Fruit fly (Drosophila melanogaster) whole organism, embryonic: ENCODE measurements around the gene CG14036.

Experiments
- BEAF-32 ChIP-seq: fragments of 200-800 bp; sonication (Bioruptor generic); optimal IDR thresholded peaks from 3 replicates; lab custom pipeline; 2017; ENCODE audit warnings: missing biosample characterization, missing genetic modification characterization, mild to moderate bottlenecking, moderate library complexity, missing genetic modification reagents
- CG1024 ChIP-seq: fragments of 200-800 bp; sonication (Bioruptor generic); IDR thresholded peaks from 2 replicates; pipeline ENCODE4 v1.3.6; 2022; ENCODE audit warnings: missing biosample characterization, missing genetic modification characterization
- CG10543 ChIP-seq: fragments of 200-800 bp; sonication (Bioruptor generic); optimal IDR thresholded peaks from 3 replicates; lab custom pipeline; 2017; ENCODE audit warnings: missing biosample characterization, mild to moderate bottlenecking, missing genetic modification characterization, moderate library complexity
- CG10654 ChIP-seq: fragments of 200-800 bp; sonication (Bioruptor generic); optimal IDR thresholded peaks from 2 replicates; lab custom pipeline; 2016; ENCODE audit warnings: missing biosample characterization, missing genetic modification characterization
- CG12391 ChIP-seq: fragments of 200-800 bp; sonication (Bioruptor generic); optimal IDR thresholded peaks from 3 replicates; lab custom pipeline; 2018; ENCODE audit warnings: missing biosample characterization, mild to moderate bottlenecking, missing genetic modification characterization, moderate library complexity
- CG13624 ChIP-seq: fragments of 200-800 bp; sonication (Bioruptor generic); optimal IDR thresholded peaks from 2 replicates; lab custom pipeline; 2016; ENCODE audit warnings: missing biosample characterization, missing genetic modification characterization
- CG13894 ChIP-seq: fragments of 200-800 bp; sonication (Bioruptor generic); optimal IDR thresholded peaks from 3 replicates; lab custom pipeline; 2018; ENCODE audit warnings: missing biosample characterization, mild to moderate bottlenecking, missing genetic modification characterization, moderate library complexity
- CG16779 ChIP-seq: fragments of 200-800 bp; sonication (Bioruptor generic); IDR thresholded peaks from 2 replicates; pipeline ENCODE4 v1.3.6; 2022; ENCODE audit warnings: missing biosample characterization, missing genetic modification characterization
- CG17568 ChIP-seq: fragments of 200-800 bp; sonication (Bioruptor generic); optimal IDR thresholded peaks from 2 replicates; lab custom pipeline; 2018; ENCODE audit warnings: missing biosample characterization, mild to moderate bottlenecking, missing genetic modification characterization, moderate library complexity
- CG32767 ChIP-seq: fragments of 200-800 bp; sonication (Bioruptor generic); IDR thresholded peaks from 2 replicates; pipeline ENCODE4 v1.3.6; 2022; ENCODE audit warnings: missing biosample characterization, missing genetic modification characterization
- CG43689 ChIP-seq: fragments of 200-800 bp; sonication (Bioruptor generic); IDR thresholded peaks from 2 replicates; pipeline ENCODE4 v1.3.6; 2022; ENCODE audit warnings: missing biosample characterization, missing genetic modification characterization
- CG4854 ChIP-seq: fragments of 200-800 bp; sonication (Bioruptor generic); optimal IDR thresholded peaks from 2 replicates; lab custom pipeline; 2016; ENCODE audit warnings: missing biosample characterization, missing genetic modification characterization, inconsistent platforms
- CG5245 ChIP-seq: fragments of 200-800 bp; sonication (Bioruptor generic); optimal IDR thresholded peaks from 3 replicates; lab custom pipeline; 2016; ENCODE audit warnings: missing biosample characterization, missing genetic modification characterization
- CG6254 ChIP-seq: fragments of 200-800 bp; sonication (Bioruptor generic); optimal IDR thresholded peaks from 3 replicates; lab custom pipeline; 2017; ENCODE audit warnings: mild to moderate bottlenecking, missing biosample characterization, missing genetic modification reagents, missing genetic modification characterization
- CG9609 ChIP-seq: fragments of 200-800 bp; sonication (Bioruptor generic); optimal IDR thresholded peaks from 3 replicates; lab custom pipeline; 2016; ENCODE audit warnings: missing biosample characterization, missing genetic modification characterization
- CTCF ChIP-seq: fragments of 200-800 bp; sonication (Bioruptor generic); optimal IDR thresholded peaks from 2 replicates; lab custom pipeline; 2017; ENCODE audit warnings: missing biosample characterization, mild to moderate bottlenecking, missing genetic modification characterization, moderate library complexity
- D19B ChIP-seq: fragments of 200-800 bp; sonication (Bioruptor generic); optimal IDR thresholded peaks from 2 replicates; lab custom pipeline; 2017; ENCODE audit warnings: missing biosample characterization, mild to moderate bottlenecking, missing genetic modification characterization
- Eip74EF ChIP-seq, 2 experiments: fragments of 200-800 bp in 1 of 2; fragments of >200 bp in 1 of 2; sonication (Bioruptor generic) in 1 of 2; optimal IDR thresholded peaks; 2 replicates each; lab custom pipeline; 2017 to 2019; ENCODE audit warnings: missing biosample characterization in 2 of 2, missing genetic modification characterization in 2 of 2, mild to moderate bottlenecking in 1 of 2, moderate library complexity in 1 of 2
- Gsc ChIP-seq: fragments of 200-800 bp; sonication (Bioruptor generic); IDR thresholded peaks from 2 replicates; pipeline ENCODE4 v1.3.6; 2022; ENCODE audit warnings: missing biosample characterization, missing genetic modification characterization
- Neu2 ChIP-seq: fragments of 200-800 bp; sonication (Bioruptor generic); optimal IDR thresholded peaks from 3 replicates; lab custom pipeline; 2016; ENCODE audit warnings: missing biosample characterization, missing genetic modification characterization, borderline replicate concordance
- Rx ChIP-seq: fragments of 200-800 bp; sonication (Bioruptor generic); IDR thresholded peaks from 2 replicates; pipeline ENCODE4 v1.3.6; 2022; ENCODE audit warnings: missing biosample characterization, missing genetic modification characterization
- Sox100B ChIP-seq: fragments of 200-800 bp; sonication (Bioruptor generic); optimal IDR thresholded peaks from 3 replicates; lab custom pipeline; 2018; ENCODE audit warnings: missing biosample characterization, mild to moderate bottlenecking, missing genetic modification characterization
- abd-A ChIP-seq: fragments of 200-800 bp; sonication (Bioruptor generic); optimal IDR thresholded peaks from 3 replicates; lab custom pipeline; 2019; ENCODE audit warnings: missing biosample characterization, mild to moderate bottlenecking, missing genetic modification characterization, moderate library complexity
- ase ChIP-seq: fragments of 200-800 bp; sonication (Bioruptor generic); IDR thresholded peaks from 3 replicates; pipeline ENCODE4 v1.3.6; 2022; ENCODE audit warnings: missing biosample characterization, missing genetic modification characterization
- bsh ChIP-seq, 2 experiments: fragments of 200-800 bp; sonication (Bioruptor generic); optimal IDR thresholded peaks; 2 replicates each; lab custom pipeline; 2017 to 2018; ENCODE audit warnings: mild to moderate bottlenecking in 2 of 2, missing biosample characterization in 2 of 2, missing genetic modification characterization in 2 of 2, moderate library complexity in 1 of 2
- caup ChIP-seq: fragments of 200-800 bp; sonication (Bioruptor generic); optimal IDR thresholded peaks from 3 replicates; lab custom pipeline; 2017; ENCODE audit warnings: missing biosample characterization, mild to moderate bottlenecking, missing genetic modification characterization, moderate library complexity; ENCODE audit not compliant: severe bottlenecking
- chm ChIP-seq: fragments of 200-800 bp; sonication (Bioruptor generic); IDR thresholded peaks from 2 replicates; pipeline ENCODE4 v1.3.6; 2022; ENCODE audit warnings: missing biosample characterization, missing genetic modification characterization
- ci ChIP-seq: fragments of 200-800 bp; sonication (Bioruptor generic); IDR thresholded peaks from 3 replicates; pipeline ENCODE4 v1.3.6; 2022; ENCODE audit warnings: missing biosample characterization, missing genetic modification characterization
- corto ChIP-seq: fragments of 200-800 bp; sonication (Bioruptor generic); optimal IDR thresholded peaks from 2 replicates; lab custom pipeline; 2016; ENCODE audit warnings: missing biosample characterization, mild to moderate bottlenecking, missing genetic modification characterization, moderate library complexity
- da ChIP-seq: fragments of 200-800 bp; sonication (Bioruptor generic); optimal IDR thresholded peaks from 2 replicates; lab custom pipeline; 2016; ENCODE audit warnings: missing biosample characterization, missing genetic modification characterization
- dati ChIP-seq: fragments of 200-800 bp; sonication (Bioruptor generic); IDR thresholded peaks from 2 replicates; pipeline ENCODE4 v1.3.6; 2022; ENCODE audit warnings: missing biosample characterization, missing genetic modification characterization
- fu2 ChIP-seq: fragments of 200-800 bp; sonication (Bioruptor generic); optimal IDR thresholded peaks from 2 replicates; lab custom pipeline; 2016; ENCODE audit warnings: missing biosample characterization, missing genetic modification characterization
- gce ChIP-seq: fragments of 200-800 bp; sonication (Bioruptor generic); IDR thresholded peaks from 3 replicates; pipeline ENCODE4 v1.3.6; 2022; ENCODE audit warnings: missing biosample characterization, missing genetic modification characterization
- gsb-n ChIP-seq: fragments of 200-800 bp; sonication (Bioruptor generic); optimal IDR thresholded peaks from 3 replicates; lab custom pipeline; 2018; ENCODE audit warnings: missing biosample characterization, mild to moderate bottlenecking, missing genetic modification characterization
- gt ChIP-seq: fragments of 200-800 bp; sonication (Bioruptor generic); IDR thresholded peaks from 2 replicates; pipeline ENCODE4 v1.3.6; 2022; ENCODE audit warnings: missing biosample characterization, missing genetic modification characterization
- hkb ChIP-seq, 2 experiments: fragments of 200-800 bp in 1 of 2; fragments of >200 bp in 1 of 2; sonication (Bioruptor generic) in 1 of 2; IDR thresholded peaks in 1 of 2; optimal IDR thresholded peaks in 1 of 2; 2 replicates each; pipeline versions ENCODE4 v1.3.6 to Lab custom; 2017 to 2022; ENCODE audit warnings: missing biosample characterization in 1 of 2, missing genetic modification characterization in 1 of 2
- lmd ChIP-seq: fragments of 200-800 bp; sonication (Bioruptor generic); IDR thresholded peaks from 2 replicates; pipeline ENCODE4 v1.3.6; 2022; ENCODE audit warnings: missing biosample characterization, missing genetic modification characterization
- lola ChIP-seq, 3 experiments: fragments of >200 bp in 2 of 3; fragments of 200-800 bp in 1 of 3; sonication (Bioruptor generic) in 1 of 3; optimal IDR thresholded peaks; 2 replicates each; lab custom pipeline; 2017 to 2019; ENCODE audit warnings: missing biosample characterization in 3 of 3, missing genetic modification characterization in 3 of 3, mild to moderate bottlenecking in 1 of 3, moderate library complexity in 1 of 3
- mam ChIP-seq: fragments of 200-800 bp; sonication (Bioruptor generic); optimal IDR thresholded peaks from 3 replicates; lab custom pipeline; 2016; ENCODE audit warnings: missing biosample characterization, missing genetic modification characterization
- org-1 ChIP-seq: fragments of 200-800 bp; sonication (Bioruptor generic); optimal IDR thresholded peaks from 2 replicates; lab custom pipeline; 2017; ENCODE audit warnings: missing biosample characterization, missing genetic modification characterization
- pita ChIP-seq: fragments of 200-800 bp; sonication (Bioruptor generic); optimal IDR thresholded peaks from 2 replicates; lab custom pipeline; 2017; ENCODE audit warnings: missing biosample characterization, mild to moderate bottlenecking, missing genetic modification characterization
- run ChIP-seq: fragments of 200-800 bp; sonication (Bioruptor generic); optimal IDR thresholded peaks from 3 replicates; lab custom pipeline; 2018; ENCODE audit warnings: missing biosample characterization, mild to moderate bottlenecking, missing genetic modification characterization
- sr ChIP-seq: fragments of 200-800 bp; sonication (Bioruptor generic); IDR thresholded peaks from 3 replicates; pipeline ENCODE4 v1.3.6; 2022; ENCODE audit warnings: missing biosample characterization, missing genetic modification characterization
- tio ChIP-seq: fragments of 200-800 bp; sonication (Bioruptor generic); optimal IDR thresholded peaks from 2 replicates; lab custom pipeline; 2017; ENCODE audit warnings: missing biosample characterization, missing genetic modification characterization, inconsistent platforms
- tll ChIP-seq, 2 experiments: fragments of 200-800 bp in 1 of 2; fragments of >200 bp in 1 of 2; sonication (Bioruptor generic) in 1 of 2; optimal IDR thresholded peaks; 2 replicates each; lab custom pipeline; 2017 to 2019; ENCODE audit warnings: missing biosample characterization in 2 of 2, missing genetic modification characterization in 2 of 2, mild to moderate bottlenecking in 1 of 2, moderate library complexity in 1 of 2
- twi ChIP-seq: fragments of 200-800 bp; optimal IDR thresholded peaks from 2 replicates; lab custom pipeline; 2019; ENCODE audit warnings: missing biosample characterization, mild to moderate bottlenecking, missing genetic modification characterization, moderate library complexity
- tx ChIP-seq: fragments of 200-800 bp; sonication (Bioruptor generic); optimal IDR thresholded peaks from 2 replicates; lab custom pipeline; 2016; ENCODE audit warnings: missing biosample characterization, missing genetic modification characterization
- vnd ChIP-seq: fragments of 200-800 bp; sonication (Bioruptor generic); IDR thresholded peaks from 3 replicates; pipeline ENCODE4 v1.3.6; 2022; ENCODE audit warnings: missing biosample characterization, missing genetic modification characterization; ENCODE audit not compliant: partially characterized antibody

Gene CG14036

DNA sequence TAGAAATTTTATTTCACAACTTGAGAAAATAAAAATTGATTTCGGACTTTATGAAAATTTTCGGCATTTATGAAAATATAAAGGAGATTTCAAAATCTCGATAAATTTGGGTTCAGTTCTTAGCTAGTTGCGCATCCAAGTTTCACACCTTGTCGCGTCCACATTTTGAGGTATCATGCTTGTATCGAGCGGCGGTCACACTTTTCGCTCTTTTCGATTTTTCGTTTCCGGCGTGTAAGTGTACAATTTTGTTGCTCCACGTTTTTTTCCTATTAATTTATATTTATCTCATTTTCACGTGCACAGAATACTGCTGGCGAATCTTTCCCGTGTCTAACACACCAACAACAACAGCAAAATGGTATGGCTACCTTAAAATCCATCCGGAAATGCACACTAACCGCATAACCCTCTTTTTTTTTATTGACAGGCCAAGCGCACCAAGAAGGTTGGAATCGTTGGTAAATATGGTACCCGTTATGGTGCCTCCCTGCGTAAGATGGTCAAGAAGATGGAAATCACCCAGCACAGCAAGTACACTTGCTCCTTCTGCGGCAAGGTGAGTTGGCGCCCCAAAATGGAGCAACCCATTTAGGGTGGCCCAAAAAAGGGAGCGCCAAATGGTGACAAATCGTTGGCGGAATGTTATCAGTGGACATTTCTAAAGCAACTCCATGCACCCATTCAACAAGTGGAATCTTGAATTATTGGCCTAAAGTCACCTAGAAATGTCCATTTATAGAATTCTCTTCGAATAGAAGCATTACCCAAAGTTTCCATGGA lies 16.2 kb upstream of the CG14036 start, which contains the start of gene RpL37A (continued):
- peak; percentile 53 for TF ChIP-seq twi
- peak; percentile 63 for TF ChIP-seq tx
- TF ChIP-seq pita: peak; percentile 83
- TF ChIP-seq vnd (GFP tag; lab: Robert Waterston, UW): no peak
- peak; percentile 84 for TF ChIP-seq chm (GFP tag; lab: Robert Waterston, UW)
- TF ChIP-seq hkb (optimal IDR thresholded peaks at IDR 0.05; lab: Kevin White, UChicago): peak; percentile 26
- peak; percentile 82 for TF ChIP-seq hkb (GFP tag; IDR thresholded peaks at IDR 0.05; lab: Robert Waterston, UW)
- TF ChIP-seq gt (GFP tag; lab: Robert Waterston, UW): peak; percentile 34; the same call in 1 of the 2 replicates
- TF ChIP-seq Neu2 (GFP tag; lab: Kevin White, UChicago): peak; percentile 17
- peak; percentile 64 for TF ChIP-seq D19B (GFP tag; lab: Kevin White, UChicago)
- TF ChIP-seq lola (GFP tag; optimal IDR thresholded peaks at IDR 0.05; lab: Kevin White, UChicago): peak in 1 of 3 experiments; percentile 18
- TF ChIP-seq gsb-n (tag; lab: Kevin White, UChicago): peak; percentile 70
- TF ChIP-seq mam (GFP tag; lab: Kevin White, UChicago): peak; percentile 69
- peak; percentile 73 for TF ChIP-seq CG5245
- TF ChIP-seq tll (GFP tag; optimal IDR thresholded peaks at IDR 0.05; lab: Kevin White, UChicago): no peak
- TF ChIP-seq abd-A (tag; lab: Kevin White, UChicago): no peak
- peak; percentile 78 for TF ChIP-seq Rx
- TF ChIP-seq CG10654: peak; percentile 76
- peak; percentile 81 for TF ChIP-seq CG10543 (GFP tag; lab: Kevin White, UChicago)
- peak; percentile 83 for TF ChIP-seq CG13894 (tag; lab: Kevin White, UChicago)
- peak; percentile 47 for TF ChIP-seq CG9609 (GFP tag; lab: Kevin White, UChicago)
- no peak for TF ChIP-seq CG16779 (GFP tag; lab: Robert Waterston, UW)
- TF ChIP-seq run (tag; lab: Kevin White, UChicago): peak; percentile 56
- TF ChIP-seq CTCF: peak; percentile 70
- peak; percentile 96 for TF ChIP-seq ci (GFP tag; lab: Robert Waterston, UW)
- TF ChIP-seq Eip74EF (GFP tag; optimal IDR thresholded peaks at IDR 0.05; lab: Kevin White, UChicago): peak in 1 of 2 experiments; percentile 77
- TF ChIP-seq CG17568: peak; percentile 81
- TF ChIP-seq fu2 (GFP tag; lab: Kevin White, UChicago): peak; percentile 62
- peak; percentile 61 for TF ChIP-seq org-1 (GFP tag; lab: Kevin White, UChicago)
- 0 out of 2 replicates have a peak, but pooled peaks have one; percentile 21 for TF ChIP-seq dati (GFP tag; lab: Robert Waterston, UW)
- peak; percentile 51; the same call in 1 of the 2 replicates for TF ChIP-seq CG32767 (GFP tag; lab: Robert Waterston, UW)
- TF ChIP-seq lmd (GFP tag; lab: Robert Waterston, UW): no peak
- TF ChIP-seq BEAF-32: peak; percentile 56
- peak; percentile 78; the same call in 2 of the 3 replicates for TF ChIP-seq gce (GFP tag; lab: Robert Waterston, UW)
- peak; percentile 49 for TF ChIP-seq CG43689 (GFP tag; lab: Robert Waterston, UW)
- peak; percentile 81 for TF ChIP-seq CG1024 (GFP tag; lab: Robert Waterston, UW)
- peak; percentile 7 for TF ChIP-seq corto (GFP tag; lab: Kevin White, UChicago)
- TF ChIP-seq CG13624 (GFP tag; lab: Kevin White, UChicago): peak; percentile 89
- TF ChIP-seq bsh (GFP tag; optimal IDR thresholded peaks at IDR 0.05; lab: Kevin White, UChicago): peak in 1 of 2 experiments; percentile 71
- TF ChIP-seq ase: peak; percentile 57; the same call in 1 of the 3 replicates
- TF ChIP-seq CG4854 (GFP tag; lab: Kevin White, UChicago): peak; percentile 84
- TF ChIP-seq CG6254: peak; percentile 73
- peak; percentile 28 for TF ChIP-seq tio
- TF ChIP-seq sr: no peak; the same call in 1 of the 3 replicates
- TF ChIP-seq da (GFP tag; lab: Kevin White, UChicago): peak; percentile 76
- peak; percentile 63 for TF ChIP-seq CG12391 (tag; lab: Kevin White, UChicago)
- peak; percentile 80 for TF ChIP-seq Sox100B
- TF ChIP-seq caup (GFP tag; lab: Kevin White, UChicago): peak; percentile 95
- TF ChIP-seq Gsc (GFP tag; lab: Robert Waterston, UW): no peak
